Worm (Caenorhabditis elegans): ENCODE measurements around the gene K07F5.16.
"Not testable (repeated sequence)": the region's sequence is repeated elsewhere in the genome, so short reads cannot be mapped to it uniquely, and the experiment has no call there.

- not testable (repeated sequence) for TF ChIP-seq hmg-20 (GFP tag; IDR thresholded peaks at IDR 0.05); ama-1 (optimal IDR thresholded peaks at IDR 0.05); ama-1 (GFP tag; optimal IDR thresholded peaks at IDR 0.05); snpc-1.3 (tag; optimal IDR thresholded peaks at IDR 0.05; ENCODE audit: insufficient read depth); cebp-2 (GFP tag; IDR thresholded peaks at IDR 0.05); unc-62 (GFP tag; optimal IDR thresholded peaks at IDR 0.05); nfya-1 (tag; optimal IDR thresholded peaks at IDR 0.05; ENCODE audit: borderline replicate concordance, insufficient read depth); snpc-1.1 (tag; optimal IDR thresholded peaks at IDR 0.05; ENCODE audit: insufficient read depth)
Observed at ce11 chrIV:9894331-9894730, 30.4 kb downstream of the K07F5.16 start, which contains the start of gene msp-77.

All from whole organism, young adult.